Fruit fly (Drosophila melanogaster): ENCODE results near the gene nAChRalpha7.

DNA sequence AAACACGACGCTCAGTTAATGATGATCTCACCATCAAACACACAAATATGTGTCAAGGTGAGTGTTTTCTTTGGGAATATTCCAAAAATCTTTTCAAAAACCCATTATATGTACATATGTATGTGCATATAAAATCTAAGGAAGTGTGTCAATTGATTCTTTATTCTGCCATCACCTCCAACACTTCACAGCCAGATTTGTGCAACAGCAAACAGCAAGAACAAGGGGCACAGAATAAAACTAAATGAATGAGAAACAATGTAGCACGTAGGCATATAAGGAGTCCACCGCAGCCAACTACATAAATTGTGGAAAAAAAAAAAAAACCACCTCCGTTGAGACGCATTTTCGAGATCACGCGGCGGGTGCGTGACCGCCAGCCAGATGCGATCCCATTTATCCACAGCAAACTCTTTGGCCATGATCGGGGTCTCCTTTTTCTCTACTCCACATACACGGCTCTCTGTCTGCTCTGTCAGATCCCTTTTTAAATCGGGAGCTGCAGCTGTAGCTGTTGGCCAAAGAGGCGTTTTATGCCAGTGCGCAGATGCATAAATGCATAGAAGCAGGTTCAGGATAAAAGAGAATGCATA is 52.3 kb downstream of the nAChRalpha7 start:
- no peak for TF ChIP-seq CG8632 (GFP tag; optimal IDR thresholded peaks at IDR 0.05)
- no peak for TF ChIP-seq Hr4 (GFP tag; optimal IDR thresholded peaks at IDR 0.05)
- TF ChIP-seq Smox (GFP tag; optimal IDR thresholded peaks at IDR 0.05) = no peak
- no peak for TF ChIP-seq CG9139 (GFP tag; optimal IDR thresholded peaks at IDR 0.05)
- TF ChIP-seq CG10631 (GFP tag; optimal IDR thresholded peaks at IDR 0.05) = no peak
- TF ChIP-seq CG11762 (GFP tag; optimal IDR thresholded peaks at IDR 0.05; ENCODE audit: insufficient read depth) = no peak
- TF ChIP-seq Eip75B (GFP tag; optimal IDR thresholded peaks at IDR 0.05) = no peak
- no peak for TF ChIP-seq Hr39 (GFP tag; optimal IDR thresholded peaks at IDR 0.05)
